Fruit fly (Drosophila melanogaster) whole organism, embryonic: ENCODE data around the gene CG6015.

Experiments used
- CG11723 ChIP-seq: fragments of 200-800 bp; sonication (Bioruptor generic); optimal IDR thresholded peaks from 2 replicates; lab custom pipeline; 2017; ENCODE audit warnings: missing biosample characterization, mild to moderate bottlenecking, missing genetic modification characterization
- eyg ChIP-seq: fragments of 200-800 bp; sonication (Bioruptor generic); optimal IDR thresholded peaks from 3 replicates; lab custom pipeline; 2016; ENCODE audit warnings: missing biosample characterization, missing genetic modification characterization

- TF ChIP-seq CG11723 (GFP tag; lab: Kevin White, UChicago) (no peak), eyg (GFP tag; lab: Kevin White, UChicago) (no peak)
Observed at dm6 chr3R:22057083-22057482, 23.0 kb upstream of the CG6015 start.
